Fruit fly (Drosophila melanogaster) whole organism, embryonic: ENCODE measurements around the gene fmt.

Experiments used
- ATbp ChIP-seq: fragments of 200-800 bp; sonication (Bioruptor generic); optimal IDR thresholded peaks from 2 replicates; lab custom pipeline; 2017; ENCODE audit warnings: missing biosample characterization, mild to moderate bottlenecking, missing genetic modification characterization, missing genetic modification reagents
- Aef1 ChIP-seq: fragments of 200-800 bp; sonication (Bioruptor generic); IDR thresholded peaks from 3 replicates; pipeline ENCODE4 v1.3.6; 2022; ENCODE audit warnings: missing biosample characterization, missing genetic modification characterization
- Atf-2 ChIP-seq: fragments of 200-800 bp; sonication (Bioruptor generic); optimal IDR thresholded peaks from 2 replicates; lab custom pipeline; 2016; ENCODE audit warnings: missing biosample characterization, missing genetic modification characterization
- Bdp1 ChIP-seq: fragments of 200-800 bp; sonication (Bioruptor generic); optimal IDR thresholded peaks from 3 replicates; lab custom pipeline; 2016; ENCODE audit warnings: missing biosample characterization, missing genetic modification characterization
- Blimp-1 ChIP-seq: fragments of 200-800 bp; sonication (Bioruptor generic); optimal IDR thresholded peaks from 3 replicates; lab custom pipeline; 2018; ENCODE audit warnings: missing biosample characterization, missing genetic modification characterization, mild to moderate bottlenecking, moderate library complexity, missing genetic modification reagents
- CG12104 ChIP-seq: fragments of 200-800 bp; sonication (Bioruptor generic); optimal IDR thresholded peaks from 3 replicates; lab custom pipeline; 2016; ENCODE audit warnings: missing biosample characterization, missing genetic modification characterization
- CG13287 ChIP-seq: fragments of 200-800 bp; sonication (Bioruptor generic); IDR thresholded peaks from 2 replicates; pipeline ENCODE4 v1.3.6; 2022; ENCODE audit warnings: missing biosample characterization, missing genetic modification characterization; ENCODE audit not compliant: partially characterized antibody
- CG15011 ChIP-seq: fragments of 200-800 bp; sonication (Bioruptor generic); optimal IDR thresholded peaks from 3 replicates; lab custom pipeline; 2018; ENCODE audit warnings: missing biosample characterization, mild to moderate bottlenecking, missing genetic modification characterization
- CG1602 ChIP-seq: fragments of 200-800 bp; sonication (Bioruptor generic); optimal IDR thresholded peaks from 3 replicates; lab custom pipeline; 2016; ENCODE audit warnings: missing biosample characterization, missing genetic modification characterization
- CG17912 ChIP-seq: fragments of 200-800 bp; sonication (Bioruptor generic); optimal IDR thresholded peaks from 2 replicates; lab custom pipeline; 2018; ENCODE audit warnings: missing biosample characterization, mild to moderate bottlenecking, missing genetic modification characterization
- CG2712 ChIP-seq: fragments of 200-800 bp; optimal IDR thresholded peaks from 3 replicates; lab custom pipeline; 2019; ENCODE audit warnings: missing biosample characterization, mild to moderate bottlenecking, missing genetic modification characterization, moderate library complexity
- CG30431 ChIP-seq: fragments of 200-800 bp; sonication (Bioruptor generic); optimal IDR thresholded peaks from 2 replicates; lab custom pipeline; 2017; ENCODE audit warnings: missing biosample characterization, missing genetic modification characterization
- CG31224 ChIP-seq: fragments of 200-800 bp; sonication (Bioruptor generic); IDR thresholded peaks from 2 replicates; pipeline ENCODE4 v1.3.6; 2022; ENCODE audit warnings: missing biosample characterization, missing genetic modification characterization
- CG34422 ChIP-seq: fragments of 200-800 bp; sonication (Bioruptor generic); IDR thresholded peaks from 3 replicates; pipeline ENCODE4 v1.3.6; 2022; ENCODE audit warnings: missing biosample characterization, missing genetic modification characterization
- CG3838 ChIP-seq: fragments of 200-800 bp; sonication (Bioruptor generic); optimal IDR thresholded peaks from 3 replicates; lab custom pipeline; 2016; ENCODE audit warnings: missing biosample characterization, missing genetic modification characterization
- CG4328 ChIP-seq: fragments of 200-800 bp; sonication (Bioruptor generic); optimal IDR thresholded peaks from 3 replicates; lab custom pipeline; 2017; ENCODE audit warnings: missing biosample characterization, missing genetic modification reagents, missing genetic modification characterization
- CG6689 ChIP-seq: fragments of 200-800 bp; sonication (Bioruptor generic); IDR thresholded peaks from 2 replicates; pipeline ENCODE4 v1.3.6; 2022; ENCODE audit warnings: missing biosample characterization, missing genetic modification characterization
- CG7745 ChIP-seq: fragments of 200-800 bp; sonication (Bioruptor generic); optimal IDR thresholded peaks from 2 replicates; lab custom pipeline; 2018; ENCODE audit warnings: missing biosample characterization, mild to moderate bottlenecking, missing genetic modification characterization, moderate library complexity
- CG8089 ChIP-seq: fragments of 200-800 bp; sonication (Bioruptor generic); optimal IDR thresholded peaks from 3 replicates; lab custom pipeline; 2016; ENCODE audit warnings: missing biosample characterization, missing genetic modification characterization
- CG8359 ChIP-seq: fragments of 200-800 bp; sonication (Bioruptor generic); optimal IDR thresholded peaks from 2 replicates; lab custom pipeline; 2017; ENCODE audit warnings: missing biosample characterization, mild to moderate bottlenecking, missing genetic modification characterization, borderline replicate concordance
- CG8944 ChIP-seq: fragments of 200-800 bp; sonication (Bioruptor generic); optimal IDR thresholded peaks from 3 replicates; lab custom pipeline; 2016; ENCODE audit warnings: missing biosample characterization, missing genetic modification characterization
- CG9609 ChIP-seq: fragments of 200-800 bp; sonication (Bioruptor generic); optimal IDR thresholded peaks from 3 replicates; lab custom pipeline; 2016; ENCODE audit warnings: missing biosample characterization, missing genetic modification characterization
- CG9932 ChIP-seq: fragments of 200-800 bp; sonication (Bioruptor generic); IDR thresholded peaks from 2 replicates; pipeline ENCODE4 v1.3.6; 2022; ENCODE audit warnings: missing biosample characterization, missing genetic modification characterization
- Drgx ChIP-seq: fragments of 200-800 bp; sonication (Bioruptor generic); IDR thresholded peaks from 2 replicates; pipeline ENCODE4 v1.3.6; 2022; ENCODE audit warnings: missing biosample characterization, missing genetic modification characterization
- Ets65A ChIP-seq: fragments of 200-800 bp; sonication (Bioruptor generic); peaks from one replicate; lab custom pipeline; 2016; ENCODE audit warnings: missing biosample characterization, missing genetic modification characterization
- Fer1 ChIP-seq: fragments of 200-800 bp; sonication (Bioruptor generic); optimal IDR thresholded peaks from 2 replicates; lab custom pipeline; 2017; ENCODE audit warnings: missing biosample characterization, mild to moderate bottlenecking, missing genetic modification characterization
- HLH54F ChIP-seq: fragments of 200-800 bp; sonication (Bioruptor generic); optimal IDR thresholded peaks from 3 replicates; lab custom pipeline; 2016; ENCODE audit warnings: missing biosample characterization, missing genetic modification characterization
- Hr3 ChIP-seq: fragments of 200-800 bp; sonication (Bioruptor generic); optimal IDR thresholded peaks from 3 replicates; lab custom pipeline; 2016; ENCODE audit warnings: missing biosample characterization, missing genetic modification characterization
- Oli ChIP-seq: fragments of 200-800 bp; sonication (Bioruptor generic); optimal IDR thresholded peaks from 2 replicates; lab custom pipeline; 2018; ENCODE audit warnings: missing biosample characterization, mild to moderate bottlenecking, missing genetic modification characterization, moderate library complexity
- Rfx ChIP-seq: fragments of 200-800 bp; sonication (Bioruptor generic); IDR thresholded peaks from 2 replicates; pipeline ENCODE4 v1.3.6; 2022; ENCODE audit warnings: missing biosample characterization, missing genetic modification characterization
- Sox102F ChIP-seq: fragments of 200-800 bp; sonication (Bioruptor generic); optimal IDR thresholded peaks from 2 replicates; lab custom pipeline; 2018; ENCODE audit warnings: missing biosample characterization, mild to moderate bottlenecking, missing genetic modification characterization, moderate library complexity
- Usf ChIP-seq: fragments of 200-800 bp; sonication (Bioruptor generic); optimal IDR thresholded peaks from 2 replicates; lab custom pipeline; 2017; ENCODE audit warnings: missing genotype, missing biosample characterization, missing genetic modification characterization
- Xbp1 ChIP-seq: fragments of 200-800 bp; sonication (Bioruptor generic); optimal IDR thresholded peaks from 3 replicates; lab custom pipeline; 2016; ENCODE audit warnings: missing biosample characterization, mild to moderate bottlenecking, missing genetic modification characterization
- al ChIP-seq: fragments of 200-800 bp; sonication (Bioruptor generic); IDR thresholded peaks from 2 replicates; pipeline ENCODE4 v1.3.6; 2022; ENCODE audit warnings: missing biosample characterization, missing genetic modification characterization
- ara ChIP-seq: fragments of 200-800 bp; sonication (Bioruptor generic); IDR thresholded peaks from 2 replicates; pipeline ENCODE4 v1.3.6; 2022; ENCODE audit warnings: missing biosample characterization, missing genetic modification characterization
- dan ChIP-seq: fragments of 200-800 bp; sonication (Bioruptor generic); IDR thresholded peaks from 2 replicates; pipeline ENCODE4 v1.3.6; 2022; ENCODE audit warnings: missing biosample characterization, missing genetic modification characterization
- esg ChIP-seq: fragments of 200-800 bp; sonication (Bioruptor generic); conservative IDR thresholded peaks from 2 replicates; pipeline ENCODE4 v1.3.6; 2022; ENCODE audit warnings: missing biosample characterization, missing genetic modification characterization
- mam ChIP-seq: fragments of 200-800 bp; sonication (Bioruptor generic); optimal IDR thresholded peaks from 3 replicates; lab custom pipeline; 2016; ENCODE audit warnings: missing biosample characterization, missing genetic modification characterization
- peb ChIP-seq: fragments of 200-800 bp; sonication (Bioruptor generic); IDR thresholded peaks from 2 replicates; pipeline ENCODE4 v1.3.6; 2022; ENCODE audit warnings: missing biosample characterization, missing genetic modification characterization
- pho ChIP-seq: fragments of 200-800 bp; sonication (Bioruptor generic); optimal IDR thresholded peaks from 2 replicates; lab custom pipeline; 2016; ENCODE audit warnings: missing biosample characterization, missing genetic modification characterization
- prd ChIP-seq, 3 experiments: fragments of >200 bp in 2 of 3; fragments of 200-800 bp in 1 of 3; sonication (Bioruptor generic) in 1 of 3; optimal IDR thresholded peaks in 2 of 3; IDR thresholded peaks in 1 of 3; 2 replicates in 2 of 3; 3 replicates in 1 of 3; pipeline versions ENCODE4 v1.3.6 to Lab custom; 2017 to 2022; ENCODE audit warnings: missing biosample characterization in 1 of 3, missing genetic modification characterization in 1 of 3
- pum ChIP-seq: fragments of 200-800 bp; sonication (Bioruptor generic); optimal IDR thresholded peaks from 2 replicates; lab custom pipeline; 2016; ENCODE audit warnings: missing biosample characterization, missing genetic modification characterization
- row ChIP-seq: fragments of 200-800 bp; sonication (Bioruptor generic); IDR thresholded peaks from 3 replicates; pipeline ENCODE4 v1.3.6; 2022; ENCODE audit warnings: missing biosample characterization, missing genetic modification characterization
- sd ChIP-seq: fragments of 200-800 bp; sonication (Bioruptor generic); optimal IDR thresholded peaks from 3 replicates; lab custom pipeline; 2018; ENCODE audit warnings: missing biosample characterization, mild to moderate bottlenecking, missing genetic modification characterization, moderate library complexity
- sens ChIP-seq: fragments of 200-800 bp; sonication (Bioruptor generic); peaks from one replicate; lab custom pipeline; 2016; ENCODE audit warnings: missing biosample characterization, missing genetic modification characterization
- stc ChIP-seq: fragments of 200-800 bp; sonication (Bioruptor generic); IDR thresholded peaks from 2 replicates; pipeline ENCODE4 v1.3.6; 2022; ENCODE audit warnings: missing biosample characterization, missing genetic modification characterization
- stwl ChIP-seq: fragments of 200-800 bp; sonication (Bioruptor generic); optimal IDR thresholded peaks from 3 replicates; lab custom pipeline; 2018; ENCODE audit warnings: missing biosample characterization, mild to moderate bottlenecking, missing genetic modification characterization, moderate library complexity
- tin ChIP-seq: fragments of 200-800 bp; sonication (Bioruptor generic); optimal IDR thresholded peaks from 3 replicates; lab custom pipeline; 2016; ENCODE audit warnings: missing biosample characterization, missing genetic modification characterization
- tna ChIP-seq: fragments of 200-800 bp; sonication (Bioruptor generic); IDR thresholded peaks from 2 replicates; pipeline ENCODE4 v1.3.6; 2022; ENCODE audit warnings: missing biosample characterization, missing genetic modification characterization; ENCODE audit not compliant: partially characterized antibody
- trh ChIP-seq: fragments of 200-800 bp; sonication (Bioruptor generic); optimal IDR thresholded peaks from 2 replicates; lab custom pipeline; 2016; ENCODE audit warnings: missing biosample characterization, missing genetic modification characterization
- zfh1 ChIP-seq: fragments of 200-800 bp; sonication (Bioruptor generic); IDR thresholded peaks from 3 replicates; pipeline ENCODE4 v1.3.6; 2022; ENCODE audit warnings: missing biosample characterization, missing genetic modification characterization

Gene fmt

dm6 chr3L:6220187-6220586 lies 46.5 kb upstream of the fmt start, which contains the start of gene CG33946 (continued):
- TF ChIP-seq CG34422 (GFP tag; lab: Robert Waterston, UW) (peak; percentile 35; the same call in 1 of the 3 replicates), mam (GFP tag; lab: Kevin White, UChicago) (peak; percentile 5), Hr3 (GFP tag; lab: Kevin White, UChicago) (peak; percentile 21), pho (no peak), Xbp1 (GFP tag; lab: Kevin White, UChicago) (peak; percentile 12), CG15011 (GFP tag; lab: Kevin White, UChicago) (no peak), row (peak; percentile 53), CG4328 (GFP tag; lab: Kevin White, UChicago) (no peak), CG17912 (GFP tag; lab: Kevin White, UChicago) (no peak), tna (no peak), peb (0 out of 2 replicates have a peak, but pooled peaks have one; percentile 8), CG8359 (GFP tag; lab: Kevin White, UChicago) (no peak), Blimp-1 (peak; percentile 12), stc (GFP tag; lab: Robert Waterston, UW) (peak; percentile 61), CG3838 (no peak), dan (GFP tag; lab: Robert Waterston, UW) (no peak), Atf-2 (GFP tag; lab: Kevin White, UChicago) (peak; percentile 30), CG13287 (no peak), CG7745 (tag; lab: Kevin White, UChicago) (no peak), CG2712 (peak; percentile 23), prd (optimal IDR thresholded peaks at IDR 0.05; lab: Kevin White, UChicago) (no peak), prd (GFP tag; IDR thresholded peaks at IDR 0.05; lab: Robert Waterston, UW) (peak; percentile 73; the same call in 2 of the 3 replicates), CG12104 (GFP tag; lab: Kevin White, UChicago) (no peak), Sox102F (GFP tag; lab: Kevin White, UChicago) (peak; percentile 20), Rfx (GFP tag; lab: Robert Waterston, UW) (peak; percentile 30; the same call in 1 of the 2 replicates), ara (GFP tag; lab: Robert Waterston, UW) (peak; percentile 42; the same call in 1 of the 2 replicates), sd (tag; lab: Kevin White, UChicago) (no peak), HLH54F (GFP tag; lab: Kevin White, UChicago) (peak; percentile 4), Ets65A (peak; percentile 39), Drgx (GFP tag; lab: Robert Waterston, UW) (peak; percentile 81), Usf (GFP tag; lab: Kevin White, UChicago) (peak; percentile 3), Oli (tag; lab: Kevin White, UChicago) (peak; percentile 6), esg (peak; percentile 54), CG9932 (GFP tag; lab: Robert Waterston, UW) (0 out of 2 replicates have a peak, but pooled peaks have one; percentile 17), ATbp (GFP tag; lab: Kevin White, UChicago) (no peak), CG1602 (peak; percentile 25), pum (GFP tag; lab: Kevin White, UChicago) (peak; percentile 6), zfh1 (peak; percentile 64; the same call in 2 of the 3 replicates), Aef1 (GFP tag; lab: Robert Waterston, UW) (0 out of 3 replicates have a peak, but pooled peaks have one; percentile 23), tin (GFP tag; lab: Kevin White, UChicago) (no peak), trh (GFP tag; lab: Kevin White, UChicago) (peak; percentile 28), CG31224 (no peak), al (no peak), CG6689 (peak; percentile 59; the same call in 1 of the 2 replicates), CG9609 (GFP tag; lab: Kevin White, UChicago) (peak; percentile 43), CG8089 (GFP tag; lab: Kevin White, UChicago) (peak; percentile 0), sens (peak; percentile 88), CG30431 (GFP tag; lab: Kevin White, UChicago) (peak; percentile 35), CG8944 (GFP tag; lab: Kevin White, UChicago) (peak; percentile 32), Bdp1 (GFP tag; lab: Kevin White, UChicago) (no peak), Fer1 (GFP tag; lab: Kevin White, UChicago) (no peak), stwl (tag; lab: Kevin White, UChicago) (no peak)
